Worm (Caenorhabditis elegans): ENCODE results near the gene T05A1.5.

DNA sequence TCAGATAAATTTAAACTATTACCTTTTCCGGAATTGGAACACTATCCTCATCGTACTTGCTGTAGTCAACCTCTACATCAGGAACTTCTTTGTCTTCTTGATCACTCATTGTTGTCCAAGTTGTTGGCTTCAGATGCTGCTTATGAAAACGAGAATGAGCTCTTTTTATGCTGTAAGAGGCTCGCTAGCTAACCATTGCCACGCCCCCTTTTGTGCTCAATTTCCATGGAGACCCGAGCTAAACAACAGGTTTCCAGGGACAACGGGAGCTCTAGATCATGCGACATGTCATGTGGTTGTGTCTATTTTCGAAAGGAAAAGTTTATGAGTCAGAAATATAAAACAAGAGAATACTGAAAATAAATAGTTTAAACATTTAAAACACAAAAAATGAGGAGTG, 35.6 kb upstream of the T05A1.5 start, which contains the start of gene C33A12.4:
- no peak for TF ChIP-seq ztf-29 (GFP tag; IDR thresholded peaks at IDR 0.05)
- TF ChIP-seq med-1 (GFP tag; optimal IDR thresholded peaks at IDR 0.05; ENCODE audit: insufficient read depth) = no peak
- no peak for TF ChIP-seq T22C8.4 (GFP tag; IDR thresholded peaks at IDR 0.05)
- TF ChIP-seq ztf-23 (GFP tag; IDR thresholded peaks at IDR 0.05) = no peak
- no peak for TF ChIP-seq flt-1 (GFP tag; IDR thresholded peaks at IDR 0.05)
